Fruit fly (Drosophila melanogaster): Measurements from ENCODE around the gene Adsl.

Gene Adsl

DNA sequence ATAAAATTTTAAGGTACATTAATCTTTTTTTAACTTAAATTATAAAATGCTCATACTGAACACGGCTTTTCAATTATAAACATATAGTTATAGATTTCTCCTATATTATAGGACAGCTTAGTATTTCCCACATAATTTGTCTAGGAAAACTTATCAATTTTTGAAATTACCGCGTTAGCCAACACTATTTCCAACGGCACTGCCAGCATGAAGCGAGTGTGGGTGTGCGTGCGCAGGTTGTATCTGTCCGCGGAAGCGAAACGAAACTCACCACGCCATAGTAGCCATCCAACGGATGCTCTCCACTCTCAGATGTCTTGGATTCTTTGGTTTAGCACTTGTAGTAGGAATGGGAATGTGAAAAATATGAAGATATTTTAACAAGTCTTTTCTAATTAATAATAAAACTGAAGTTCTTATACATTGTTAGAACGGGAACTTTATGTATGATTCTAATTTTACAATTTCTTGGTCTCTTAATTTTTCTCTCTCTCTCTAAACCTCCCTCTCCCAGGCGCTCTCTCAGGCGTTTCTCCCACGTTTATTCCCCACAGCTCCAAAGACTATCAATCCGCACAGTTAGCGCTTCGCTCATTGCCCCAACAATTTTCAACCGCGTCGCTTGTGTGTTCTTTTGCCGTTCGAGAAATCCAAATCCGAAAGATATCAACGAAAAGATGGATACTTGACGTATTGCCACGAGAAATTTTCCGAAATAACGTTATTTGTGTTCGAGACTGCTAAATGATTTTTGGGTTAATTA, 32.7 kb upstream of the Adsl start, which contains the start of gene Dad:
Gene Dad (plus strand): TSS at position 593 of the 763 bp plus-strand sequence.
- TF ChIP-seq CG10348 (GFP tag; IDR thresholded peaks at IDR 0.05) = no peak
- TF ChIP-seq CG9948 (tag; optimal IDR thresholded peaks at IDR 0.05) = peak; percentile 29
- TF ChIP-seq CG17806 (tag; optimal IDR thresholded peaks at IDR 0.05) = peak; percentile 41
- TF ChIP-seq Pif1A (GFP tag; optimal IDR thresholded peaks at IDR 0.05) = peak; percentile 39
- TF ChIP-seq CG13204 (GFP tag; optimal IDR thresholded peaks at IDR 0.05) = no peak
- TF ChIP-seq CG15710 (tag; optimal IDR thresholded peaks at IDR 0.05) = peak; percentile 22
- TF ChIP-seq rn (GFP tag; IDR thresholded peaks at IDR 0.05) = no peak
- no peak for TF ChIP-seq gl (tag; optimal IDR thresholded peaks at IDR 0.05)
- TF ChIP-seq EcR (GFP tag; optimal IDR thresholded peaks at IDR 0.05) = no peak
- peak; percentile 27; the same call in 1 of the 2 replicates for TF ChIP-seq CG12605 (GFP tag; IDR thresholded peaks at IDR 0.05)
- peak; percentile 30 for TF ChIP-seq Pif1B (GFP tag; optimal IDR thresholded peaks at IDR 0.05)
- TF ChIP-seq CG4496 (GFP tag; IDR thresholded peaks at IDR 0.05) = 0 out of 3 replicates have a peak, but pooled peaks have one; percentile 13
- peak; percentile 5 for TF ChIP-seq CG14655 (GFP tag; optimal IDR thresholded peaks at IDR 0.05)
- TF ChIP-seq CG32121 (GFP tag; IDR thresholded peaks at IDR 0.05) = no peak; the same call in 1 of the 2 replicates
- no peak for TF ChIP-seq D1 (tag; optimal IDR thresholded peaks at IDR 0.05)
- TF ChIP-seq Snoo (tag; optimal IDR thresholded peaks at IDR 0.05) = peak; percentile 25
- TF ChIP-seq fd96Ca (GFP tag; IDR thresholded peaks at IDR 0.05) = no peak
- no peak for TF ChIP-seq Ets98B (GFP tag; IDR thresholded peaks at IDR 0.05)
- no peak for TF ChIP-seq CG8301 (tag; optimal IDR thresholded peaks at IDR 0.05)
- TF ChIP-seq CG8159 (tag; optimal IDR thresholded peaks at IDR 0.05) = peak; percentile 4
- TF ChIP-seq CG34367 (tag; optimal IDR thresholded peaks at IDR 0.05) = peak; percentile 10

DNA sequence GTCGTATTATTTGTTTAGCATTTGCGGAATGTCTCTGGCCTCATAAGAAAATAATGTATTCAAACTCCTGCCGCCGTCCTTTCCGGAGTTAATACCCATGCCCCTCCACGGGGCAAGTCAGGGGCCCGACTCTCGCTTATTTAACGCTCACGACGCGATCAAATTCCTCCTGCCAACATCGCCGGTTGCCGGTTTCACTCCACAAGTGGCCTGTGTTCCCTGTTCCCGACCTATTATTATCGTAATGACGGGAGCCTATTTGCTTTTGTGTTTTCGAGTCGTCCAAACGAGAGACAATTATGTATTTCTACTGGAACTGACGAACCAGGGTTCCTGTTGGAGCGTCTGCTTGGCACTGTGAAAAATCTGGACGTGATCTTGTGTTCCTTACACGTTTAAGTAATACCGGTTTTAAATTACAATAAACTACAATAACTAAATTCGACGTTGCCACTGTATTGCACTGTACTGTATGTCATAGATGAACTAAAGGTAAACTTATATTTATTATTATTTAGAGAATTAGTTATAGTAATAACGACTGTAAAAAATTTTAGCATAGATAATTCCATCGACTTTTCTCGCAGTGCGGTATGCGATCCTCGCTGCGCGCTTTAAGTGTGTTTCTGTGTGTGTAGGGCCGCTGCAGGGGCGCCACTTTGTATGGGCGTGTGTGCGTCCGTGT, 31.7 kb upstream of the Adsl start:
- TF ChIP-seq D1 (tag; optimal IDR thresholded peaks at IDR 0.05) (peak; percentile 17), Ets98B (GFP tag; IDR thresholded peaks at IDR 0.05) (no peak), CG12605 (GFP tag; IDR thresholded peaks at IDR 0.05) (peak; percentile 39; the same call in 1 of the 2 replicates), CG4496 (GFP tag; IDR thresholded peaks at IDR 0.05) (peak; percentile 69), Pif1B (GFP tag; optimal IDR thresholded peaks at IDR 0.05) (peak; percentile 80), rn (GFP tag; IDR thresholded peaks at IDR 0.05) (no peak), CG32121 (GFP tag; IDR thresholded peaks at IDR 0.05) (no peak), CG14655 (GFP tag; optimal IDR thresholded peaks at IDR 0.05) (peak; percentile 85), CG15710 (tag; optimal IDR thresholded peaks at IDR 0.05) (peak; percentile 88), CG34367 (tag; optimal IDR thresholded peaks at IDR 0.05) (peak; percentile 75), CG10348 (GFP tag; IDR thresholded peaks at IDR 0.05) (no peak), CG9948 (tag; optimal IDR thresholded peaks at IDR 0.05) (peak; percentile 86), CG8159 (tag; optimal IDR thresholded peaks at IDR 0.05) (peak; percentile 91), EcR (GFP tag; optimal IDR thresholded peaks at IDR 0.05) (peak; percentile 23), fd96Ca (GFP tag; IDR thresholded peaks at IDR 0.05) (no peak), CG13204 (GFP tag; optimal IDR thresholded peaks at IDR 0.05) (peak; percentile 90), Pif1A (GFP tag; optimal IDR thresholded peaks at IDR 0.05) (peak; percentile 81), CG17806 (tag; optimal IDR thresholded peaks at IDR 0.05) (peak; percentile 86), Snoo (tag; optimal IDR thresholded peaks at IDR 0.05) (peak; percentile 71), CG8301 (tag; optimal IDR thresholded peaks at IDR 0.05) (peak; percentile 69), gl (tag; optimal IDR thresholded peaks at IDR 0.05) (peak; percentile 58)

DNA sequence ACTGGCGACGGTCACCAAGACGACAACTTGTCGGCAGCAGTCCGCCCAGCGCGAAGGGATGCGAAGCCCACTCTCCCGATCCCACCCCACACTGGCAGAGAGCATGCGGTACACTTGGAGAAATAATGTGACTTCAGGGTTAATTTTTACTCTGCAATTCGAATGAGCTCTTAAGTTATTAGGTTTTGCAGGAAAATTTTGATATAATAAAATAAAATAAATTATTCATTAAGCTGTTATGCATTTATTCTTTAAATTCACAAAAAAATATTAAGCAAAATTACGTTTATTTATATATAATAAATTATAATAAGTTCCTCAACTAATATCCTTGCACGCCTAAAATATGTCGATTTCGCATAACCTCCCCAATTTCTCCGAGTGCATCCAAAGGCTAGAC, 27.9 kb upstream of the Adsl start:
- TF ChIP-seq CG12605 (GFP tag; IDR thresholded peaks at IDR 0.05) (no peak), CG34367 (tag; optimal IDR thresholded peaks at IDR 0.05) (peak; percentile 23), CG13204 (GFP tag; optimal IDR thresholded peaks at IDR 0.05) (no peak), CG17806 (tag; optimal IDR thresholded peaks at IDR 0.05) (peak; percentile 33), Pif1B (GFP tag; optimal IDR thresholded peaks at IDR 0.05) (no peak), CG8159 (tag; optimal IDR thresholded peaks at IDR 0.05) (peak; percentile 9), CG9948 (tag; optimal IDR thresholded peaks at IDR 0.05) (peak; percentile 46), CG15710 (tag; optimal IDR thresholded peaks at IDR 0.05) (peak; percentile 48), CG8301 (tag; optimal IDR thresholded peaks at IDR 0.05) (no peak), CG32121 (GFP tag; IDR thresholded peaks at IDR 0.05) (no peak), CG10348 (GFP tag; IDR thresholded peaks at IDR 0.05) (no peak), CG4496 (GFP tag; IDR thresholded peaks at IDR 0.05) (no peak), CG14655 (GFP tag; optimal IDR thresholded peaks at IDR 0.05) (no peak)

DNA sequence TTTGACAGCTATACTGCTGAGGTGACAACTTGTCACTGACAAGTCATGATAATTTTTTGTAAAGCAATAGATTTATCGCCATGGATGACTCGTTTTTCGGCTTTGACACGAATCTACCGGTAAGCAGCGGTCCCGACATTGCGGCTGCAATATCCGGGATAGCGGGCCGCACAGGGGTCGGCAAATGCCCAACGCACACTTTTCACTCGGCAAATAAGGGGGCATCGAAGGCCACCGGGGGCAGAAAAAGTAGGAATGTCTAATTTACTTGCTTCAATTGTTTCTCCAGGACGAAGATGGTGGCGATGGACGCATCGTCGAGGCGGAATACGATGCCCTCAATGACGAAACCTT, 22.6 kb upstream of the Adsl start:
- TF ChIP-seq CG12605 (GFP tag; IDR thresholded peaks at IDR 0.05) (no peak), CG10348 (GFP tag; IDR thresholded peaks at IDR 0.05) (no peak), CG13204 (GFP tag; optimal IDR thresholded peaks at IDR 0.05) (no peak), EcR (GFP tag; optimal IDR thresholded peaks at IDR 0.05) (no peak), CG34367 (tag; optimal IDR thresholded peaks at IDR 0.05) (no peak), Ets98B (GFP tag; IDR thresholded peaks at IDR 0.05) (no peak), Pif1A (GFP tag; optimal IDR thresholded peaks at IDR 0.05) (no peak), CG8159 (tag; optimal IDR thresholded peaks at IDR 0.05) (no peak), Snoo (tag; optimal IDR thresholded peaks at IDR 0.05) (no peak), CG17806 (tag; optimal IDR thresholded peaks at IDR 0.05) (no peak), D1 (tag; optimal IDR thresholded peaks at IDR 0.05) (no peak), CG14655 (GFP tag; optimal IDR thresholded peaks at IDR 0.05) (no peak), CG8301 (tag; optimal IDR thresholded peaks at IDR 0.05) (no peak), Pif1B (GFP tag; optimal IDR thresholded peaks at IDR 0.05) (no peak), CG9948 (tag; optimal IDR thresholded peaks at IDR 0.05) (no peak), gl (tag; optimal IDR thresholded peaks at IDR 0.05) (no peak), rn (GFP tag; IDR thresholded peaks at IDR 0.05) (no peak)
